Fruit fly (Drosophila melanogaster): ENCODE results near the gene CG31230.
A peak's percentile ranks its signal among the peaks of the same experiment; 100 is the strongest.

CG31230 gene

dm6 chr3R:18641242-18641757, 30.2 kb upstream of the CG31230 start, which contains the start of gene CG14301:
Gene CG14301, minus strand, starts transcription at chr3R:18641457.
- peak; percentile 13 for TF ChIP-seq Pif1B (GFP tag; optimal IDR thresholded peaks at IDR 0.05)
- no peak for TF ChIP-seq CG4496 (GFP tag; IDR thresholded peaks at IDR 0.05)
- no peak for TF ChIP-seq CG8301 (tag; optimal IDR thresholded peaks at IDR 0.05)
- TF ChIP-seq CG34367 (tag; optimal IDR thresholded peaks at IDR 0.05): no peak
- no peak for TF ChIP-seq gl (tag; optimal IDR thresholded peaks at IDR 0.05)
- TF ChIP-seq EcR (GFP tag; optimal IDR thresholded peaks at IDR 0.05): no peak
- TF ChIP-seq D1 (tag; optimal IDR thresholded peaks at IDR 0.05): no peak
- no peak; the same call in 1 of the 2 replicates for TF ChIP-seq Ets98B (GFP tag; IDR thresholded peaks at IDR 0.05)
- TF ChIP-seq CG10348 (GFP tag; IDR thresholded peaks at IDR 0.05): no peak
- no peak for TF ChIP-seq fd96Ca (GFP tag; IDR thresholded peaks at IDR 0.05)
- no peak for TF ChIP-seq CG32121 (GFP tag; IDR thresholded peaks at IDR 0.05)
- TF ChIP-seq Snoo (tag; optimal IDR thresholded peaks at IDR 0.05): no peak
- TF ChIP-seq Pif1A (GFP tag; optimal IDR thresholded peaks at IDR 0.05): no peak
- TF ChIP-seq CG9948 (tag; optimal IDR thresholded peaks at IDR 0.05): no peak
- TF ChIP-seq CG12605 (GFP tag; IDR thresholded peaks at IDR 0.05): peak; percentile 51

DNA sequence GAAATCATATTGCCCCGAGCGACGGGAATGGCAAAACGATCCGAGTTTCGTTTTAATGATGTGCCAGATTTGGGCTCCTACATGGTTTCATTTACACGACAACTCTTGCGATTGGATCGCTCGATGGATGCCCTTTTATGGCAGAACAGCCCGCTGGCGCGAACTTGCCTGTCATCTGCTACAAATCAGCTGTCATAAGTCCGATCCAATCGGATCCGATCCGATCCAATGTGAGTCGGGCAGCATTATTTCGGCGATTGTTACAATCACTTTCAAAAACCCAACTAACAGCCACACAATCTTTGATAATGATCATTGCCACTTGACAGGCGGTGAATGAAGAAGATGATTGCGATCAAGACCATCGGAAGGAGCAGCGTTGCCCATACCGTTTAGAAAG, 27.8 kb upstream of the CG31230 start:
- TF ChIP-seq CG17806 (tag; optimal IDR thresholded peaks at IDR 0.05) (no peak), EcR (GFP tag; optimal IDR thresholded peaks at IDR 0.05) (no peak), CG34367 (tag; optimal IDR thresholded peaks at IDR 0.05) (no peak), D1 (tag; optimal IDR thresholded peaks at IDR 0.05) (no peak)

DNA sequence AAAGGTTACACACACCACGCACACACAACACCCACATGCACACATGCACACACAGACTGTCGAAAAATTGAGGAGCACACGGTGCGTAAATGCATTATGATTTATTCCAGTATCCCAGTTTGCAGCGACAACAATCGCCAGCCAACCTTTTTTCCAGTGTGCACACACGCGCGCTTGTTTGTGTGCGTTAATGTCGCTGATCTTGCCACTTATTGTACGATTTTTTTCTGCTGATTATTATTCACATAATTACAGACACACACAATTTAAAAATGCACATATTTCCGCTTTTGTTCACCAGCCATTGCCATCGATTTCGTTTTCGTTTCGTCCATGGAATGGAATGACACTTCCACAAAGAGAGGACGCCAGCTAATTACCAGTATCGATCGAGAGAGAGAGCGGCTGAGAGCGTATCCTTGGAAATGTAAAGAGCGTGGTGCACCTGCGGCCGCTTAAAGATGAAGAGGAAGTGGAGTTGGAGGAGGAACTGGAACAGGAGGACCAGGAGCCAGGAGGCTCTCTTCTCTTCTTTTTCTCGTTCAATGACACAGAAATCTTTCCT, 13.0 kb upstream of the CG31230 start:
- TF ChIP-seq EcR (GFP tag; optimal IDR thresholded peaks at IDR 0.05) (peak; percentile 98), CG10348 (GFP tag; IDR thresholded peaks at IDR 0.05) (no peak)

- TF ChIP-seq Pif1B (GFP tag; optimal IDR thresholded peaks at IDR 0.05) (no peak), CG14655 (GFP tag; optimal IDR thresholded peaks at IDR 0.05) (no peak), CG32121 (GFP tag; IDR thresholded peaks at IDR 0.05) (peak; percentile 76), CG4496 (GFP tag; IDR thresholded peaks at IDR 0.05) (peak; percentile 83), D1 (tag; optimal IDR thresholded peaks at IDR 0.05) (no peak), CG8301 (tag; optimal IDR thresholded peaks at IDR 0.05) (peak; percentile 65), CG9948 (tag; optimal IDR thresholded peaks at IDR 0.05) (peak; percentile 61), Snoo (tag; optimal IDR thresholded peaks at IDR 0.05) (peak; percentile 71), fd96Ca (GFP tag; IDR thresholded peaks at IDR 0.05) (no peak), EcR (GFP tag; optimal IDR thresholded peaks at IDR 0.05) (peak; percentile 84), CG15710 (tag; optimal IDR thresholded peaks at IDR 0.05) (peak; percentile 77), Pif1A (GFP tag; optimal IDR thresholded peaks at IDR 0.05) (no peak), CG34367 (tag; optimal IDR thresholded peaks at IDR 0.05) (peak; percentile 57), Ets98B (GFP tag; IDR thresholded peaks at IDR 0.05) (peak; percentile 76), CG17806 (tag; optimal IDR thresholded peaks at IDR 0.05) (peak; percentile 76), rn (GFP tag; IDR thresholded peaks at IDR 0.05) (peak; percentile 54; the same call in 1 of the 2 replicates), CG10348 (GFP tag; IDR thresholded peaks at IDR 0.05) (peak; percentile 50; the same call in 1 of the 2 replicates), CG8159 (tag; optimal IDR thresholded peaks at IDR 0.05) (peak; percentile 75), gl (tag; optimal IDR thresholded peaks at IDR 0.05) (peak; percentile 2), CG13204 (GFP tag; optimal IDR thresholded peaks at IDR 0.05) (no peak)
Observed at dm6 chr3R:18658945-18659642, 12.4 kb upstream of the CG31230 start, which contains the start of the genes CG31224 and CstF64. Gene CG31224, minus strand, starts transcription at chr3R:18659309. Gene CstF64, plus strand, starts transcription at chr3R:18659618.

- TF ChIP-seq CG4496 (GFP tag; IDR thresholded peaks at IDR 0.05): 0 out of 3 replicates have a peak, but pooled peaks have one; percentile 30
- TF ChIP-seq EcR (GFP tag; optimal IDR thresholded peaks at IDR 0.05): peak; percentile 40
- TF ChIP-seq gl (tag; optimal IDR thresholded peaks at IDR 0.05): no peak
- no peak for TF ChIP-seq rn (GFP tag; IDR thresholded peaks at IDR 0.05)
- no peak for TF ChIP-seq D1 (tag; optimal IDR thresholded peaks at IDR 0.05)
- TF ChIP-seq CG8301 (tag; optimal IDR thresholded peaks at IDR 0.05): no peak
- TF ChIP-seq CG15710 (tag; optimal IDR thresholded peaks at IDR 0.05): peak; percentile 3
- TF ChIP-seq CG8159 (tag; optimal IDR thresholded peaks at IDR 0.05): no peak
- TF ChIP-seq fd96Ca (GFP tag; IDR thresholded peaks at IDR 0.05): no peak
- TF ChIP-seq Ets98B (GFP tag; IDR thresholded peaks at IDR 0.05): no peak
Observed at dm6 chr3R:18663525-18663924, 8.0 kb upstream of the CG31230 start, which contains the start of the genes Cpsf73 and Gos28. Gene Cpsf73, minus strand, starts transcription at chr3R:18663552. Gene Gos28, plus strand, starts transcription at chr3R:18663738.

DNA sequence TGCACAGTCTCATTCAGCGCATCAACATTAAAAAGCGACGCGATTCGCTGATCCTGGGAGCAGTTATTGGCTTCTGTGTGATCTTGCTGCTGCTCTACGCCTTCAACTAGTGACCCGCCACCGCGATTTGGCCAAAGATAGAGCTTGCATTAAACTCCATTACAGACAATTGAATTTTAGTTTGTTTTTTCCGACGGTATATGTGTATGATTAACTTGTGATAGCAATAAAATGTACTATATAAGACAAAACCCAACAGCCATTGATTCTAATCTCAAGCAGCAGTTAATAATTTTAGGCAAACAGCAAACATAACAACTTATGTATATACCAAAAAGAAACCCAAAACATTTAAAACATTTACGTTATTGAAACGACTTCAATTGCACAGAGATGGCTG, 6.4 kb upstream of the CG31230 start, which contains the start of gene CG31231:
TSS of gene CG31231 (plus strand) at position 301 of the 400 bp plus-strand sequence.
- no peak for TF ChIP-seq Pif1B (GFP tag; optimal IDR thresholded peaks at IDR 0.05)
- TF ChIP-seq CG9948 (tag; optimal IDR thresholded peaks at IDR 0.05): no peak
- no peak for TF ChIP-seq fd96Ca (GFP tag; IDR thresholded peaks at IDR 0.05)
- TF ChIP-seq CG32121 (GFP tag; IDR thresholded peaks at IDR 0.05): no peak
- no peak for TF ChIP-seq CG12605 (GFP tag; IDR thresholded peaks at IDR 0.05)
- TF ChIP-seq rn (GFP tag; IDR thresholded peaks at IDR 0.05): no peak
- no peak for TF ChIP-seq CG13204 (GFP tag; optimal IDR thresholded peaks at IDR 0.05)
- TF ChIP-seq CG8301 (tag; optimal IDR thresholded peaks at IDR 0.05): no peak
- no peak for TF ChIP-seq Snoo (tag; optimal IDR thresholded peaks at IDR 0.05)
- TF ChIP-seq CG4496 (GFP tag; IDR thresholded peaks at IDR 0.05): no peak
- TF ChIP-seq CG10348 (GFP tag; IDR thresholded peaks at IDR 0.05): no peak
- no peak for TF ChIP-seq gl (tag; optimal IDR thresholded peaks at IDR 0.05)
- TF ChIP-seq CG15710 (tag; optimal IDR thresholded peaks at IDR 0.05): no peak
- TF ChIP-seq Ets98B (GFP tag; IDR thresholded peaks at IDR 0.05): no peak
- TF ChIP-seq EcR (GFP tag; optimal IDR thresholded peaks at IDR 0.05): no peak
